Fruit fly (Drosophila melanogaster) whole organism, embryonic: Measurements from ENCODE around the gene CG10638.

Experiments
- Abd-B ChIP-seq: fragments of 200-800 bp; sonication (Bioruptor generic); optimal IDR thresholded peaks from 2 replicates; lab custom pipeline; 2018; ENCODE audit warnings: missing biosample characterization, mild to moderate bottlenecking, missing genetic modification characterization, moderate library complexity
- Atf-2 ChIP-seq: fragments of 200-800 bp; sonication (Bioruptor generic); optimal IDR thresholded peaks from 2 replicates; lab custom pipeline; 2016; ENCODE audit warnings: missing biosample characterization, missing genetic modification characterization
- Atf6 ChIP-seq: fragments of 200-800 bp; sonication (Bioruptor generic); IDR thresholded peaks from 2 replicates; pipeline ENCODE4 v1.3.6; 2022; ENCODE audit warnings: missing biosample characterization, missing genetic modification characterization
- Awh ChIP-seq: fragments of 200-800 bp; sonication (Bioruptor generic); IDR thresholded peaks from 2 replicates; pipeline ENCODE4, ENCODE4 v1.3.6; 2022; ENCODE audit warnings: missing biosample characterization, missing genetic modification characterization
- CG1024 ChIP-seq: fragments of 200-800 bp; sonication (Bioruptor generic); IDR thresholded peaks from 2 replicates; pipeline ENCODE4 v1.3.6; 2022; ENCODE audit warnings: missing biosample characterization, missing genetic modification characterization
- CG12236 ChIP-seq: fragments of 200-800 bp; sonication (Bioruptor generic); optimal IDR thresholded peaks from 2 replicates; lab custom pipeline; 2016; ENCODE audit warnings: missing biosample characterization, missing genetic modification characterization
- CG13424 ChIP-seq: fragments of 200-800 bp; sonication (Bioruptor generic); optimal IDR thresholded peaks from 2 replicates; lab custom pipeline; 2019; ENCODE audit warnings: missing biosample characterization, mild to moderate bottlenecking, missing genetic modification characterization, moderate library complexity
- CG14860 ChIP-seq: fragments of 200-800 bp; sonication (Bioruptor generic); IDR thresholded peaks from 3 replicates; pipeline ENCODE4 v1.3.6; 2022; ENCODE audit warnings: missing biosample characterization, missing genetic modification characterization; ENCODE audit not compliant: partially characterized antibody
- CG15073 ChIP-seq: fragments of 200-800 bp; sonication (Bioruptor generic); optimal IDR thresholded peaks from 2 replicates; lab custom pipeline; 2016; ENCODE audit warnings: missing biosample characterization, missing genetic modification characterization
- CG16779 ChIP-seq: fragments of 200-800 bp; sonication (Bioruptor generic); IDR thresholded peaks from 2 replicates; pipeline ENCODE4 v1.3.6; 2022; ENCODE audit warnings: missing biosample characterization, missing genetic modification characterization
- CG16815 ChIP-seq: fragments of 200-800 bp; sonication (Bioruptor generic); optimal IDR thresholded peaks from 3 replicates; lab custom pipeline; 2017; ENCODE audit warnings: missing biosample characterization, mild to moderate bottlenecking, missing genetic modification characterization
- CG17612 ChIP-seq: fragments of 200-800 bp; sonication (Bioruptor generic); IDR thresholded peaks from 2 replicates; pipeline ENCODE4 v1.3.6; 2022; ENCODE audit warnings: missing biosample characterization, missing genetic modification characterization
- CG18764 ChIP-seq: fragments of 200-800 bp; sonication (Bioruptor generic); optimal IDR thresholded peaks from 3 replicates; lab custom pipeline; 2016; ENCODE audit warnings: missing biosample characterization, missing genetic modification characterization
- CG32772 ChIP-seq: fragments of 200-800 bp; sonication (Bioruptor generic); IDR thresholded peaks from 2 replicates; pipeline ENCODE4 v1.3.6; 2022; ENCODE audit warnings: missing biosample characterization, missing genetic modification characterization
- CG3726 ChIP-seq: fragments of 200-800 bp; sonication (Bioruptor generic); IDR thresholded peaks from 3 replicates; pipeline ENCODE4, ENCODE4 v1.3.6; 2022; ENCODE audit warnings: missing biosample characterization, missing genetic modification characterization
- CG6175 ChIP-seq: fragments of 200-800 bp; sonication (Bioruptor generic); IDR thresholded peaks from 3 replicates; pipeline ENCODE4 v1.3.6; 2022; ENCODE audit warnings: missing biosample characterization, missing genetic modification characterization
- CG7987 ChIP-seq: fragments of 200-800 bp; sonication (Bioruptor generic); optimal IDR thresholded peaks from 2 replicates; lab custom pipeline; 2018; ENCODE audit warnings: missing biosample characterization, mild to moderate bottlenecking, missing genetic modification characterization, moderate library complexity
- CG8281 ChIP-seq: fragments of 200-800 bp; sonication (Bioruptor generic); optimal IDR thresholded peaks from 2 replicates; lab custom pipeline; 2018; ENCODE audit warnings: missing biosample characterization, mild to moderate bottlenecking, missing genetic modification characterization, moderate library complexity
- CG8478 ChIP-seq: fragments of >200 bp; optimal IDR thresholded peaks from 2 replicates; lab custom pipeline; 2018
- CG8944 ChIP-seq: fragments of 200-800 bp; sonication (Bioruptor generic); optimal IDR thresholded peaks from 3 replicates; lab custom pipeline; 2016; ENCODE audit warnings: missing biosample characterization, missing genetic modification characterization
- CG9609 ChIP-seq: fragments of 200-800 bp; sonication (Bioruptor generic); optimal IDR thresholded peaks from 3 replicates; lab custom pipeline; 2016; ENCODE audit warnings: missing biosample characterization, missing genetic modification characterization
- CG9932 ChIP-seq: fragments of 200-800 bp; sonication (Bioruptor generic); IDR thresholded peaks from 2 replicates; pipeline ENCODE4 v1.3.6; 2022; ENCODE audit warnings: missing biosample characterization, missing genetic modification characterization
- Camta ChIP-seq: fragments of 200-800 bp; sonication (Bioruptor generic); optimal IDR thresholded peaks from 2 replicates; lab custom pipeline; 2016; ENCODE audit warnings: missing biosample characterization, missing genetic modification characterization
- Dip2 ChIP-seq: fragments of 200-800 bp; sonication (Bioruptor generic); IDR thresholded peaks from 2 replicates; pipeline ENCODE4 v1.3.6; 2022; ENCODE audit warnings: missing biosample characterization, missing genetic modification characterization
- Dll ChIP-seq: fragments of 200-800 bp; sonication (Bioruptor generic); IDR thresholded peaks from 4 replicates; pipeline ENCODE4 v1.3.6; 2022; ENCODE audit warnings: missing biosample characterization, missing genetic modification characterization; ENCODE audit not compliant: partially characterized antibody
- Dp ChIP-seq: fragments of 200-800 bp; sonication (Bioruptor generic); optimal IDR thresholded peaks from 2 replicates; lab custom pipeline; 2018; ENCODE audit warnings: missing biosample characterization, mild to moderate bottlenecking, missing genetic modification characterization, moderate library complexity
- Ets97D ChIP-seq: fragments of 200-800 bp; sonication (Bioruptor generic); optimal IDR thresholded peaks from 3 replicates; lab custom pipeline; 2016; ENCODE audit warnings: missing biosample characterization, missing genetic modification characterization
- HmgZ ChIP-seq: fragments of 200-800 bp; sonication (Bioruptor generic); optimal IDR thresholded peaks from 2 replicates; lab custom pipeline; 2018; ENCODE audit warnings: missing biosample characterization, mild to moderate bottlenecking, missing genetic modification characterization
- Jarid2 ChIP-seq: fragments of 200-800 bp; sonication (Bioruptor generic); optimal IDR thresholded peaks from 3 replicates; lab custom pipeline; 2017; ENCODE audit warnings: mild to moderate bottlenecking, missing biosample characterization, missing genetic modification reagents, missing genetic modification characterization
- Meics ChIP-seq: fragments of 200-800 bp; sonication (Bioruptor generic); optimal IDR thresholded peaks from 2 replicates; lab custom pipeline; 2017; ENCODE audit warnings: missing biosample characterization, mild to moderate bottlenecking, missing genetic modification characterization
- Poxn ChIP-seq: fragments of 200-800 bp; sonication (Bioruptor generic); IDR thresholded peaks from 2 replicates; pipeline ENCODE4 v1.3.6; 2022; ENCODE audit warnings: missing biosample characterization, missing genetic modification characterization
- Stat92E ChIP-seq, 3 experiments: fragments of >200 bp in 2 of 3; fragments of 200-800 bp in 1 of 3; sonication (Bioruptor generic) in 1 of 3; optimal IDR thresholded peaks; 2 replicates each; lab custom pipeline; 2017 to 2019; ENCODE audit warnings: missing biosample characterization in 3 of 3, missing genetic modification characterization in 3 of 3, mild to moderate bottlenecking in 1 of 3, moderate library complexity in 1 of 3
- cad ChIP-seq: fragments of >200 bp; optimal IDR thresholded peaks from 2 replicates; lab custom pipeline; 2017; ENCODE audit warnings: missing biosample characterization, missing genetic modification characterization
- esg ChIP-seq: fragments of 200-800 bp; sonication (Bioruptor generic); conservative IDR thresholded peaks from 2 replicates; pipeline ENCODE4 v1.3.6; 2022; ENCODE audit warnings: missing biosample characterization, missing genetic modification characterization
- eve ChIP-seq, 2 experiments: fragments of >200 bp; optimal IDR thresholded peaks; 2 replicates each; lab custom pipeline; 2017; ENCODE audit warnings: missing biosample characterization in 2 of 2, missing genetic modification characterization in 2 of 2
- h ChIP-seq: fragments of >200 bp; optimal IDR thresholded peaks from 2 replicates; lab custom pipeline; 2017
- jigr1 ChIP-seq: fragments of 200-800 bp; sonication (Bioruptor generic); IDR thresholded peaks from 3 replicates; pipeline ENCODE4 v1.3.6; 2022; ENCODE audit warnings: missing biosample characterization, missing genetic modification characterization
- nau ChIP-seq: fragments of 200-800 bp; sonication (Bioruptor generic); optimal IDR thresholded peaks from 3 replicates; lab custom pipeline; 2017; ENCODE audit warnings: missing biosample characterization, mild to moderate bottlenecking, missing genetic modification characterization, missing genetic modification reagents
- nmo ChIP-seq: fragments of 200-800 bp; sonication (Bioruptor generic); optimal IDR thresholded peaks from 2 replicates; lab custom pipeline; 2018; ENCODE audit warnings: missing biosample characterization, mild to moderate bottlenecking, missing genetic modification characterization, moderate library complexity
- pnt ChIP-seq: fragments of 200-800 bp; sonication (Bioruptor generic); optimal IDR thresholded peaks from 3 replicates; lab custom pipeline; 2016; ENCODE audit warnings: missing biosample characterization, missing genetic modification characterization
- prd ChIP-seq, 3 experiments: fragments of >200 bp in 2 of 3; fragments of 200-800 bp in 1 of 3; sonication (Bioruptor generic) in 1 of 3; optimal IDR thresholded peaks in 2 of 3; IDR thresholded peaks in 1 of 3; 2 replicates in 2 of 3; 3 replicates in 1 of 3; pipeline versions ENCODE4 v1.3.6 to Lab custom; 2017 to 2022; ENCODE audit warnings: missing biosample characterization in 1 of 3, missing genetic modification characterization in 1 of 3
- psq ChIP-seq: fragments of 200-800 bp; sonication (Bioruptor generic); optimal IDR thresholded peaks from 2 replicates; lab custom pipeline; 2017; ENCODE audit warnings: missing biosample characterization, missing genetic modification characterization
- ranshi ChIP-seq: fragments of 200-800 bp; sonication (Bioruptor generic); IDR thresholded peaks from 2 replicates; pipeline ENCODE4 v1.3.6; 2022; ENCODE audit warnings: missing biosample characterization, missing genetic modification characterization
- row ChIP-seq: fragments of 200-800 bp; sonication (Bioruptor generic); IDR thresholded peaks from 3 replicates; pipeline ENCODE4 v1.3.6; 2022; ENCODE audit warnings: missing biosample characterization, missing genetic modification characterization
- salm ChIP-seq: fragments of 200-800 bp; sonication (Bioruptor generic); optimal IDR thresholded peaks from 2 replicates; lab custom pipeline; 2018; ENCODE audit warnings: missing biosample characterization, mild to moderate bottlenecking, missing genetic modification characterization
- sob ChIP-seq: fragments of 200-800 bp; sonication (Bioruptor generic); IDR thresholded peaks from 2 replicates; pipeline ENCODE4 v1.3.6; 2022; ENCODE audit warnings: missing biosample characterization, missing genetic modification characterization
- stc ChIP-seq: fragments of 200-800 bp; sonication (Bioruptor generic); IDR thresholded peaks from 2 replicates; pipeline ENCODE4 v1.3.6; 2022; ENCODE audit warnings: missing biosample characterization, missing genetic modification characterization
- sug ChIP-seq: fragments of 200-800 bp; optimal IDR thresholded peaks from 2 replicates; lab custom pipeline; 2019; ENCODE audit warnings: missing biosample characterization, mild to moderate bottlenecking, missing genetic modification characterization, moderate library complexity
- tio ChIP-seq: fragments of 200-800 bp; sonication (Bioruptor generic); optimal IDR thresholded peaks from 2 replicates; lab custom pipeline; 2017; ENCODE audit warnings: missing biosample characterization, missing genetic modification characterization, inconsistent platforms
- tna ChIP-seq: fragments of 200-800 bp; sonication (Bioruptor generic); IDR thresholded peaks from 2 replicates; pipeline ENCODE4 v1.3.6; 2022; ENCODE audit warnings: missing biosample characterization, missing genetic modification characterization; ENCODE audit not compliant: partially characterized antibody
- trem ChIP-seq: fragments of 200-800 bp; optimal IDR thresholded peaks from 3 replicates; lab custom pipeline; 2019; ENCODE audit warnings: missing biosample characterization, mild to moderate bottlenecking, missing genetic modification characterization, moderate library complexity
- twi ChIP-seq: fragments of 200-800 bp; optimal IDR thresholded peaks from 2 replicates; lab custom pipeline; 2019; ENCODE audit warnings: missing biosample characterization, mild to moderate bottlenecking, missing genetic modification characterization, moderate library complexity
- vvl ChIP-seq: fragments of 200-800 bp; sonication (Bioruptor generic); IDR thresholded peaks from 2 replicates; pipeline ENCODE4 v1.3.6; 2022; ENCODE audit warnings: missing biosample characterization, missing genetic modification characterization

The CG10638 gene

dm6 chr3L:12530044-12530443 is 28.9 kb upstream of the CG10638 start, which contains the start of gene nst (continued):
- no peak for TF ChIP-seq nau (GFP tag; lab: Kevin White, UChicago)
- TF ChIP-seq Dll: peak; percentile 28; the same call in 1 of the 4 replicates
- TF ChIP-seq CG17612 (GFP tag; lab: Robert Waterston, UW): no peak
- TF ChIP-seq Ets97D: peak; percentile 15
- no peak for TF ChIP-seq jigr1
- no peak for TF ChIP-seq pnt (GFP tag; lab: Kevin White, UChicago)
- no peak for TF ChIP-seq CG8944 (GFP tag; lab: Kevin White, UChicago)
- peak; percentile 30 for TF ChIP-seq Abd-B
- no peak for TF ChIP-seq CG16779 (GFP tag; lab: Robert Waterston, UW)
- TF ChIP-seq sob (GFP tag; lab: Robert Waterston, UW): no peak
- 0 out of 3 replicates have a peak, but pooled peaks have one; percentile 9 for TF ChIP-seq row (GFP tag; lab: Robert Waterston, UW)
- TF ChIP-seq cad (GFP tag; lab: Kevin White, UChicago): no peak
- TF ChIP-seq esg (GFP tag; lab: Robert Waterston, UW): no peak
- no peak for TF ChIP-seq ranshi (GFP tag; lab: Robert Waterston, UW)
- TF ChIP-seq salm (tag; lab: Kevin White, UChicago): no peak
- no peak for TF ChIP-seq psq (GFP tag; lab: Kevin White, UChicago)
- TF ChIP-seq nmo: peak; percentile 12
- TF ChIP-seq CG13424 (tag; lab: Kevin White, UChicago): no peak
- TF ChIP-seq vvl (GFP tag; lab: Robert Waterston, UW): no peak
- TF ChIP-seq CG15073 (GFP tag; lab: Kevin White, UChicago): no peak
- no peak for TF ChIP-seq CG16815 (GFP tag; lab: Kevin White, UChicago)
- TF ChIP-seq tna (GFP tag; lab: Robert Waterston, UW): no peak
- no peak for TF ChIP-seq CG1024 (GFP tag; lab: Robert Waterston, UW)
- no peak for TF ChIP-seq CG3726 (GFP tag; lab: Robert Waterston, UW)
- TF ChIP-seq tio (GFP tag; lab: Kevin White, UChicago): no peak
- TF ChIP-seq twi (tag; lab: Kevin White, UChicago): peak; percentile 51
- TF ChIP-seq Camta: no peak
- no peak for TF ChIP-seq eve (GFP tag; optimal IDR thresholded peaks at IDR 0.05; lab: Kevin White, UChicago)
- TF ChIP-seq stc: no peak
- TF ChIP-seq Poxn (GFP tag; lab: Robert Waterston, UW): no peak
- TF ChIP-seq Atf-2 (GFP tag; lab: Kevin White, UChicago): no peak
- no peak for TF ChIP-seq CG8478
- no peak for TF ChIP-seq CG18764 (GFP tag; lab: Kevin White, UChicago)
- TF ChIP-seq CG12236: no peak
- no peak for TF ChIP-seq Meics (GFP tag; lab: Kevin White, UChicago)
- TF ChIP-seq Dip2 (GFP tag; lab: Robert Waterston, UW): no peak
- TF ChIP-seq CG9609 (GFP tag; lab: Kevin White, UChicago): no peak
- TF ChIP-seq Dp (GFP tag; lab: Kevin White, UChicago): peak; percentile 70
- no peak for TF ChIP-seq sug
- no peak for TF ChIP-seq Stat92E (GFP tag; optimal IDR thresholded peaks at IDR 0.05; lab: Kevin White, UChicago)
- no peak for TF ChIP-seq CG14860 (GFP tag; lab: Robert Waterston, UW)
- TF ChIP-seq Awh: no peak
- TF ChIP-seq prd (optimal IDR thresholded peaks at IDR 0.05; lab: Kevin White, UChicago): no peak
- TF ChIP-seq prd (GFP tag; IDR thresholded peaks at IDR 0.05; lab: Robert Waterston, UW): no peak
- peak; percentile 14 for TF ChIP-seq trem (tag; lab: Kevin White, UChicago)
- TF ChIP-seq CG6175 (GFP tag; lab: Robert Waterston, UW): no peak
- TF ChIP-seq Atf6 (GFP tag; lab: Robert Waterston, UW): no peak
- TF ChIP-seq CG8281: no peak
- peak; percentile 7 for TF ChIP-seq HmgZ (tag; lab: Kevin White, UChicago)
- no peak for TF ChIP-seq CG9932 (GFP tag; lab: Robert Waterston, UW)
- no peak for TF ChIP-seq Jarid2 (GFP tag; lab: Kevin White, UChicago)
- TF ChIP-seq CG32772 (GFP tag; lab: Robert Waterston, UW): no peak
- TF ChIP-seq h (lab: Kevin White, UChicago): no peak
- TF ChIP-seq CG7987 (GFP tag; lab: Kevin White, UChicago): no peak
